Worm (Caenorhabditis elegans) whole organism, L3 larva: ENCODE results near the gene T01G6.10.

Source experiments
- R02D3.7 ChIP-seq: fragments of 150-350 bp; optimal IDR thresholded peaks from 2 replicates; lab custom pipeline; 2014; ENCODE audit warnings: missing biosample characterization, missing genetic modification characterization
- ZK546.5 ChIP-seq: sonication (generic microtip); optimal IDR thresholded peaks from 2 replicates; lab custom pipeline; 2017; ENCODE audit warnings: missing biosample characterization, missing genetic modification characterization
- ama-1 ChIP-seq: fragments of 150-350 bp; optimal IDR thresholded peaks from 2 replicates; lab custom pipeline; 2018
- ceh-28 ChIP-seq: fragments of 150-350 bp; optimal IDR thresholded peaks from 2 replicates; lab custom pipeline; 2014; ENCODE audit warnings: missing biosample characterization, missing genetic modification reagents, missing genetic modification characterization
- daf-12 ChIP-seq: fragments of 150-350 bp; optimal IDR thresholded peaks from 2 replicates; lab custom pipeline; 2014; ENCODE audit warnings: missing biosample characterization, missing genetic modification reagents, missing genetic modification characterization
- egl-27 ChIP-seq: sonication (generic microtip); optimal IDR thresholded peaks from 4 replicates; lab custom pipeline; 2017; ENCODE audit warnings: missing biosample characterization, missing genetic modification reagents, missing genetic modification characterization
- egl-5 ChIP-seq: fragments of 150-350 bp; optimal IDR thresholded peaks from 2 replicates; lab custom pipeline; 2017; ENCODE audit warnings: missing biosample characterization, missing genetic modification reagents, missing genetic modification characterization, inconsistent platforms
- elt-1 ChIP-seq: fragments of 150-350 bp; optimal IDR thresholded peaks from 2 replicates; lab custom pipeline; 2014; ENCODE audit warnings: missing biosample characterization, missing genetic modification characterization
- elt-2 ChIP-seq: sonication (generic microtip); optimal IDR thresholded peaks from 2 replicates; lab custom pipeline; 2016; ENCODE audit warnings: missing genetic modification reagents, mild to moderate bottlenecking, missing genetic modification characterization, missing compliant biosample characterization
- fkh-10 ChIP-seq: sonication (generic microtip); optimal IDR thresholded peaks from 2 replicates; lab custom pipeline; 2017; ENCODE audit warnings: missing biosample characterization, missing genetic modification reagents, missing genetic modification characterization
- hmg-11 ChIP-seq: sonication (generic microtip); optimal IDR thresholded peaks from 2 replicates; lab custom pipeline; 2016; ENCODE audit warnings: missing genetic modification characterization, missing compliant biosample characterization
- lsy-12 ChIP-seq: sonication (generic microtip); optimal IDR thresholded peaks from 2 replicates; lab custom pipeline; 2016; ENCODE audit warnings: mild to moderate bottlenecking, missing genetic modification characterization, missing compliant biosample characterization
- mdl-1 ChIP-seq: fragments of 150-350 bp; optimal IDR thresholded peaks from 2 replicates; lab custom pipeline; 2014; ENCODE audit warnings: missing biosample characterization, missing genetic modification characterization
- mml-1 ChIP-seq: fragments of 150-350 bp; sonication (generic microtip); optimal IDR thresholded peaks from 3 replicates; lab custom pipeline; 2014; ENCODE audit warnings: missing biosample characterization, missing genetic modification characterization
- nfya-1 ChIP-seq: sonication (generic microtip); optimal IDR thresholded peaks from 2 replicates; lab custom pipeline; 2017; ENCODE audit warnings: missing genetic modification characterization, mild to moderate bottlenecking, missing compliant biosample characterization, antibody characterized with exemption, moderate library complexity; ENCODE audit not compliant: insufficient read depth
- nhr-12 ChIP-seq: fragments of 150-350 bp; optimal IDR thresholded peaks from 2 replicates; lab custom pipeline; 2014; ENCODE audit warnings: missing biosample characterization, missing genetic modification characterization
- nhr-23 ChIP-seq: fragments of 150-350 bp; optimal IDR thresholded peaks from 2 replicates; lab custom pipeline; 2014; ENCODE audit warnings: missing biosample characterization, missing genetic modification reagents, missing genetic modification characterization
- nhr-237 ChIP-seq: fragments of 150-350 bp; optimal IDR thresholded peaks from 2 replicates; lab custom pipeline; 2014; ENCODE audit warnings: missing biosample characterization, missing genetic modification characterization
- nhr-25 ChIP-seq: sonication (generic microtip); optimal IDR thresholded peaks from 2 replicates; lab custom pipeline; 2017; ENCODE audit warnings: missing biosample characterization, missing genetic modification characterization
- nhr-28 ChIP-seq: fragments of 150-350 bp; optimal IDR thresholded peaks from 2 replicates; lab custom pipeline; 2014; ENCODE audit warnings: missing biosample characterization, missing genetic modification characterization
- nhr-67 ChIP-seq: fragments of 150-350 bp; optimal IDR thresholded peaks from 2 replicates; lab custom pipeline; 2014; ENCODE audit warnings: missing biosample characterization, missing genetic modification characterization
- nhr-77 ChIP-seq: fragments of 150-350 bp; optimal IDR thresholded peaks from 2 replicates; lab custom pipeline; 2014; ENCODE audit warnings: missing biosample characterization, missing genetic modification characterization
- pha-4 ChIP-seq: fragments of 150-350 bp; optimal IDR thresholded peaks from 2 replicates; lab custom pipeline; 2014; ENCODE audit warnings: missing biosample characterization, missing genetic modification reagents, missing genetic modification characterization
- pqm-1 ChIP-seq: fragments of 150-350 bp; optimal IDR thresholded peaks from 2 replicates; lab custom pipeline; 2017; ENCODE audit warnings: missing biosample characterization, missing genetic modification characterization, inconsistent platforms
- sea-2 ChIP-seq: fragments of 150-350 bp; sonication (generic microtip); optimal IDR thresholded peaks from 4 replicates; lab custom pipeline; 2014; ENCODE audit warnings: missing biosample characterization, missing genetic modification reagents, missing genetic modification characterization
- skn-1 ChIP-seq: fragments of 150-350 bp; optimal IDR thresholded peaks from 2 replicates; lab custom pipeline; 2014; ENCODE audit warnings: missing biosample characterization, missing genetic modification characterization
- unc-39 ChIP-seq: sonication (generic microtip); optimal IDR thresholded peaks from 4 replicates; lab custom pipeline; 2017; ENCODE audit warnings: missing biosample characterization, missing genetic modification characterization
- ztf-11 ChIP-seq: fragments of 150-350 bp; optimal IDR thresholded peaks from 2 replicates; lab custom pipeline; 2014; ENCODE audit warnings: missing biosample characterization, missing genetic modification characterization
- ztf-4 ChIP-seq: fragments of 150-350 bp; optimal IDR thresholded peaks from 2 replicates; lab custom pipeline; 2014; ENCODE audit warnings: missing biosample characterization, missing genetic modification characterization

T01G6.10 gene

DNA sequence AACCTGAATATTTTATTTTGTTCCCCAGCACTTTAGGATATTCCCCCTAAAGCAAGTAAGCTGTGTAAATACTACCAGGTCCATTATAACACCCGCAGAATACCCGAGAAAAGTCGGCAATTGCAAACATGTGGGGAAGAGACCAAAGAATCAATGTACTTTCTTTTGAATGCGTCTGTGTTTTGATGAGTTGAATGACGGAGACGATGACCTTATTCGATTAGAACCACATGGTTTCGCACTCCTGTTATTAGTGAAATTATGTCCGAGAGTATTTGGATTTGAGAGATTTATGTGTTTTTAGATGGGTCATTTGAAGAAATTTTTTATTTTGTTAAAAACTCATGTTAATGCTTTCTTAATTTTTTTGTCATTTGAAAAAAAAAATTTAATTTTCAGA, 37.7 kb downstream of the T01G6.10 start:
- TF ChIP-seq elt-1 (no peak), nhr-25 (tag; lab: Kevin White, UChicago) (peak; percentile 42), ZK546.5 (tag; lab: Kevin White, UChicago) (no peak), nhr-23 (tag; lab: Kevin White, UChicago) (peak; percentile 33), nhr-237 (tag; lab: Kevin White, UChicago) (no peak), elt-2 (tag; lab: Kevin White, UChicago) (no peak)
- TF ChIP-seq, all 47 proteins: peak for 2

ce11 chrV:464800-465199, 38.2 kb downstream of the T01G6.10 start, which contains the start of gene nhr-201:
TSS of gene nhr-201 (plus strand) at chrV:464828.
- TF ChIP-seq fkh-10: no peak
- peak; percentile 59 for TF ChIP-seq pqm-1
- no peak for TF ChIP-seq ceh-28 (tag; lab: Kevin White, UChicago)
- TF ChIP-seq ztf-11 (tag; lab: Kevin White, UChicago): no peak
- TF ChIP-seq pha-4 (tag; lab: Kevin White, UChicago): peak; percentile 65
- no peak for TF ChIP-seq nhr-77
- peak; percentile 44 for TF ChIP-seq elt-2 (tag; lab: Kevin White, UChicago)
- TF ChIP-seq mml-1: no peak
- no peak for TF ChIP-seq ama-1

ce11 chrV:462263-462662, 40.8 kb downstream of the T01G6.10 start, which contains the start of gene nhr-202:
TSS of gene nhr-202 (plus strand) at chrV:462588.
- peak; percentile 62 for TF ChIP-seq pqm-1
- no peak for TF ChIP-seq egl-5
- no peak for TF ChIP-seq lsy-12 (tag; lab: Kevin White, UChicago)
- TF ChIP-seq nhr-23 (tag; lab: Kevin White, UChicago): peak; percentile 38
- no peak for TF ChIP-seq hmg-11 (tag; lab: Kevin White, UChicago)
- peak; percentile 72 for TF ChIP-seq elt-2 (tag; lab: Kevin White, UChicago)
- peak; percentile 33 for TF ChIP-seq pha-4 (tag; lab: Kevin White, UChicago)
- no peak for TF ChIP-seq skn-1
- TF ChIP-seq elt-1: no peak
- TF ChIP-seq sea-2 (GFP tag; lab: Kevin White, UChicago): no peak

ce11 chrV:459464-459863, 43.6 kb downstream of the T01G6.10 start, which contains the start of gene nhr-203:
TSS of gene nhr-203 (plus strand) at chrV:459795.
- TF ChIP-seq nhr-12 (tag; lab: Kevin White, UChicago) (no peak), pqm-1 (peak; percentile 97), pha-4 (tag; lab: Kevin White, UChicago) (peak; percentile 28), egl-5 (no peak), R02D3.7 (tag; lab: Kevin White, UChicago) (no peak), sea-2 (GFP tag; lab: Kevin White, UChicago) (no peak), skn-1 (peak; percentile 5), mdl-1 (tag; lab: Kevin White, UChicago) (no peak), hmg-11 (tag; lab: Kevin White, UChicago) (no peak), elt-2 (tag; lab: Kevin White, UChicago) (peak; percentile 91), egl-27 (tag; lab: Kevin White, UChicago) (no peak), daf-12 (no peak), nhr-237 (tag; lab: Kevin White, UChicago) (no peak), ztf-4 (tag; lab: Kevin White, UChicago) (no peak), unc-39 (tag; lab: Kevin White, UChicago) (no peak), mml-1 (no peak)
- TF ChIP-seq, all 47 proteins: peak for 4

DNA sequence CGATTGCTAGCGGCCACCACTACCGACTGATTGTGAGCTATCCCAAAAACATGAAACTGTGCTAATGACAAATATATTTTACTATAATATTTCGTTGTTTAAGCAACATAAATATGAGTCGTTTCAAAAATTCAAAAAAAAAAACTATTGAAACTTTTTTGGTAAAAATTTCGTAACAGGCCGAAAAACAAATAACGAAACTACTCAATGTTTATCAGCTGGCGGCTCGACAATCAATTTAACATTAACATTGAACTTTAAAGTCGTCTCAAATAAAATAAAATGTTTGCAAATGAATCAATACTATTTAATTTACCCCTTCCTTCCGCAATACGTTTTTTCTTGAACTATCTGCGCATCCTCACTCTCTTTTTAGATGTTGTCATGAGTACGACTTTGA, 45.2 kb downstream of the T01G6.10 start:
- no peak for TF ChIP-seq nhr-67 (tag; lab: Kevin White, UChicago)
- TF ChIP-seq elt-2 (tag; lab: Kevin White, UChicago): peak; percentile 15
- peak; percentile 45 for TF ChIP-seq pha-4 (tag; lab: Kevin White, UChicago)
- TF ChIP-seq mdl-1 (tag; lab: Kevin White, UChicago): no peak
- no peak for TF ChIP-seq nfya-1 (tag; lab: Kevin White, UChicago)

DNA sequence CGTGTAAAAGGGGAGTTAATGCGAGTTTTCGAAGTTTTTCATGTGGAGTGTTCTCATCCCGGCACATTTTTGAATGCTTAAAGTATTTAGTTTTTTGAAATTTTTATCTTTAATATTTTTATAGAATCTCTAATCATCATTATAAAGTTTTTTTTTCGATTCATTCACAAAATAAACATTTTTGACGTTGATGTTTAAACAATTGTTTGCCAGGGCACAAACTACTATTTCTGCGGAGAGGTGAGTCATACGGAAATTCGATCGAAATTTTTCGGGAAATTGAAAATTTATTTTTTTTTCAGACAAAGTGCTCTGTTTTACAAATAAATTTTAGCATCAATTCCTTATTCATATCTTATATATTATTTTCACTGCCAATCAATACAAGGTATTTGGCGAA, 49.5 kb downstream of the T01G6.10 start, which contains the start of gene nhr-98:
Gene nhr-98 (plus strand): TSS at position 301 of the 400 bp plus-strand sequence.
- TF ChIP-seq nhr-28 (tag; lab: Kevin White, UChicago): no peak
- peak; percentile 2 for TF ChIP-seq pha-4 (tag; lab: Kevin White, UChicago)
- TF ChIP-seq, all 47 proteins: peak for 1
